Fruit fly (Drosophila melanogaster) whole organism, embryonic: ENCODE measurements around the gene loaf.

Source experiments
- Ada2b ChIP-seq: fragments of 200-800 bp; sonication (Bioruptor generic); IDR thresholded peaks from 2 replicates; pipeline ENCODE4 v1.3.6; 2022; ENCODE audit warnings: missing biosample characterization, missing genetic modification characterization
- Aef1 ChIP-seq: fragments of 200-800 bp; sonication (Bioruptor generic); IDR thresholded peaks from 3 replicates; pipeline ENCODE4 v1.3.6; 2022; ENCODE audit warnings: missing biosample characterization, missing genetic modification characterization
- Atf-2 ChIP-seq: fragments of 200-800 bp; sonication (Bioruptor generic); optimal IDR thresholded peaks from 2 replicates; lab custom pipeline; 2016; ENCODE audit warnings: missing biosample characterization, missing genetic modification characterization
- Awh ChIP-seq: fragments of 200-800 bp; sonication (Bioruptor generic); IDR thresholded peaks from 2 replicates; pipeline ENCODE4, ENCODE4 v1.3.6; 2022; ENCODE audit warnings: missing biosample characterization, missing genetic modification characterization
- CG10543 ChIP-seq: fragments of 200-800 bp; sonication (Bioruptor generic); optimal IDR thresholded peaks from 3 replicates; lab custom pipeline; 2017; ENCODE audit warnings: missing biosample characterization, mild to moderate bottlenecking, missing genetic modification characterization, moderate library complexity
- CG11247 ChIP-seq: fragments of 200-800 bp; sonication (Bioruptor generic); IDR thresholded peaks from 2 replicates; pipeline ENCODE4 v1.3.6; 2022; ENCODE audit warnings: missing biosample characterization, missing genetic modification characterization
- CG12155 ChIP-seq: fragments of 200-800 bp; sonication (Bioruptor generic); optimal IDR thresholded peaks from 3 replicates; lab custom pipeline; 2016; ENCODE audit warnings: missing biosample characterization, missing genetic modification characterization
- CG12769 ChIP-seq: fragments of 200-800 bp; sonication (Bioruptor generic); optimal IDR thresholded peaks from 2 replicates; lab custom pipeline; 2019; ENCODE audit warnings: missing biosample characterization, mild to moderate bottlenecking, missing genetic modification characterization, moderate library complexity
- CG13287 ChIP-seq: fragments of 200-800 bp; sonication (Bioruptor generic); IDR thresholded peaks from 2 replicates; pipeline ENCODE4 v1.3.6; 2022; ENCODE audit warnings: missing biosample characterization, missing genetic modification characterization; ENCODE audit not compliant: partially characterized antibody
- CG1529 ChIP-seq: fragments of 200-800 bp; sonication (Bioruptor generic); optimal IDR thresholded peaks from 3 replicates; lab custom pipeline; 2018; ENCODE audit warnings: missing biosample characterization, missing genetic modification characterization
- CG15696 ChIP-seq: fragments of 200-800 bp; sonication (Bioruptor generic); optimal IDR thresholded peaks from 2 replicates; lab custom pipeline; 2019; ENCODE audit warnings: missing biosample characterization, mild to moderate bottlenecking, missing genetic modification characterization, moderate library complexity
- CG17802 ChIP-seq: fragments of 200-800 bp; sonication (Bioruptor generic); optimal IDR thresholded peaks from 2 replicates; lab custom pipeline; 2018; ENCODE audit warnings: missing biosample characterization, mild to moderate bottlenecking, missing genetic modification characterization, moderate library complexity
- CG18011 ChIP-seq: fragments of 200-800 bp; sonication (Bioruptor generic); optimal IDR thresholded peaks from 2 replicates; lab custom pipeline; 2017; ENCODE audit warnings: missing biosample characterization, missing genetic modification characterization, mild to moderate bottlenecking, moderate library complexity, missing genotype
- CG18619 ChIP-seq: fragments of 200-800 bp; sonication (Bioruptor generic); optimal IDR thresholded peaks from 3 replicates; lab custom pipeline; 2017; ENCODE audit warnings: missing biosample characterization, mild to moderate bottlenecking, missing genetic modification characterization
- CG30431 ChIP-seq: fragments of 200-800 bp; sonication (Bioruptor generic); optimal IDR thresholded peaks from 2 replicates; lab custom pipeline; 2017; ENCODE audit warnings: missing biosample characterization, missing genetic modification characterization
- CG3065 ChIP-seq: fragments of 200-800 bp; sonication (Bioruptor generic); optimal IDR thresholded peaks from 2 replicates; lab custom pipeline; 2016; ENCODE audit warnings: missing biosample characterization, missing genetic modification characterization
- CG3163 ChIP-seq: fragments of 200-800 bp; sonication (Bioruptor generic); optimal IDR thresholded peaks from 3 replicates; lab custom pipeline; 2016; ENCODE audit warnings: missing biosample characterization, missing genetic modification characterization
- CG34224 ChIP-seq: fragments of 200-800 bp; sonication (Bioruptor generic); IDR thresholded peaks from 3 replicates; pipeline ENCODE4 v1.3.6; 2022; ENCODE audit warnings: missing biosample characterization, missing genetic modification characterization; ENCODE audit not compliant: partially characterized antibody
- CG6254 ChIP-seq: fragments of 200-800 bp; sonication (Bioruptor generic); optimal IDR thresholded peaks from 3 replicates; lab custom pipeline; 2017; ENCODE audit warnings: mild to moderate bottlenecking, missing biosample characterization, missing genetic modification reagents, missing genetic modification characterization
- CG6765 ChIP-seq: fragments of 200-800 bp; sonication (Bioruptor generic); optimal IDR thresholded peaks from 3 replicates; lab custom pipeline; 2017; ENCODE audit warnings: missing biosample characterization, mild to moderate bottlenecking, missing genetic modification characterization
- CG7839 ChIP-seq: fragments of 200-800 bp; sonication (Bioruptor generic); optimal IDR thresholded peaks from 3 replicates; lab custom pipeline; 2018; ENCODE audit warnings: missing biosample characterization, mild to moderate bottlenecking, missing genetic modification characterization, moderate library complexity
- CG8359 ChIP-seq: fragments of 200-800 bp; sonication (Bioruptor generic); optimal IDR thresholded peaks from 2 replicates; lab custom pipeline; 2017; ENCODE audit warnings: missing biosample characterization, mild to moderate bottlenecking, missing genetic modification characterization, borderline replicate concordance
- D19A ChIP-seq: fragments of 200-800 bp; optimal IDR thresholded peaks from 3 replicates; lab custom pipeline; 2019; ENCODE audit warnings: missing biosample characterization, mild to moderate bottlenecking, missing genetic modification characterization, moderate library complexity
- Drgx ChIP-seq: fragments of 200-800 bp; sonication (Bioruptor generic); IDR thresholded peaks from 2 replicates; pipeline ENCODE4 v1.3.6; 2022; ENCODE audit warnings: missing biosample characterization, missing genetic modification characterization
- Fer3 ChIP-seq: fragments of 200-800 bp; sonication (Bioruptor generic); optimal IDR thresholded peaks from 2 replicates; lab custom pipeline; 2018; ENCODE audit warnings: missing biosample characterization, mild to moderate bottlenecking, missing genetic modification characterization, moderate library complexity
- Hr51 ChIP-seq, 2 experiments: fragments of 200-800 bp; sonication (Bioruptor generic); optimal IDR thresholded peaks; 2 replicates in 1 of 2; 3 replicates in 1 of 2; lab custom pipeline; 2016 to 2018; ENCODE audit warnings: missing biosample characterization in 2 of 2, missing genetic modification characterization in 2 of 2, mild to moderate bottlenecking in 1 of 2, moderate library complexity in 1 of 2
- NfI ChIP-seq: fragments of 200-800 bp; sonication (Bioruptor generic); optimal IDR thresholded peaks from 3 replicates; lab custom pipeline; 2018; ENCODE audit warnings: missing biosample characterization, mild to moderate bottlenecking, missing genetic modification characterization, moderate library complexity
- Side ChIP-seq: fragments of 200-800 bp; sonication (Bioruptor generic); optimal IDR thresholded peaks from 2 replicates; lab custom pipeline; 2016; ENCODE audit warnings: missing biosample characterization, missing genetic modification characterization
- Sin3A ChIP-seq: fragments of >200 bp; optimal IDR thresholded peaks from 2 replicates; lab custom pipeline; 2018
- Spps ChIP-seq: fragments of 200-800 bp; sonication (Bioruptor generic); optimal IDR thresholded peaks from 2 replicates; lab custom pipeline; 2018; ENCODE audit warnings: missing biosample characterization, mild to moderate bottlenecking, missing genetic modification characterization
- Stat92E ChIP-seq, 3 experiments: fragments of >200 bp in 2 of 3; fragments of 200-800 bp in 1 of 3; sonication (Bioruptor generic) in 1 of 3; optimal IDR thresholded peaks; 2 replicates each; lab custom pipeline; 2017 to 2019; ENCODE audit warnings: missing biosample characterization in 3 of 3, missing genetic modification characterization in 3 of 3, mild to moderate bottlenecking in 1 of 3, moderate library complexity in 1 of 3
- Vsx1 ChIP-seq: fragments of 200-800 bp; sonication (Bioruptor generic); optimal IDR thresholded peaks from 2 replicates; lab custom pipeline; 2017; ENCODE audit warnings: missing biosample characterization, mild to moderate bottlenecking, missing genetic modification characterization, missing genetic modification reagents
- ac ChIP-seq: fragments of 200-800 bp; sonication (Bioruptor generic); optimal IDR thresholded peaks from 3 replicates; lab custom pipeline; 2017; ENCODE audit warnings: missing biosample characterization, mild to moderate bottlenecking, missing genetic modification characterization
- ase ChIP-seq: fragments of 200-800 bp; sonication (Bioruptor generic); IDR thresholded peaks from 3 replicates; pipeline ENCODE4 v1.3.6; 2022; ENCODE audit warnings: missing biosample characterization, missing genetic modification characterization
- bbx ChIP-seq: fragments of 200-800 bp; sonication (Bioruptor generic); IDR thresholded peaks from 2 replicates; pipeline ENCODE4 v1.3.6; 2022; ENCODE audit warnings: missing biosample characterization, missing genetic modification characterization; ENCODE audit not compliant: partially characterized antibody
- bowl ChIP-seq: fragments of 200-800 bp; sonication (Bioruptor generic); IDR thresholded peaks from 2 replicates; pipeline ENCODE4 v1.3.6; 2022; ENCODE audit warnings: missing biosample characterization, missing genetic modification characterization
- chinmo ChIP-seq: fragments of 200-800 bp; sonication (Bioruptor generic); IDR thresholded peaks from 4 replicates; pipeline ENCODE4 v1.3.6; 2022; ENCODE audit warnings: missing biosample characterization, missing genetic modification characterization; ENCODE audit not compliant: partially characterized antibody
- chm ChIP-seq: fragments of 200-800 bp; sonication (Bioruptor generic); IDR thresholded peaks from 2 replicates; pipeline ENCODE4 v1.3.6; 2022; ENCODE audit warnings: missing biosample characterization, missing genetic modification characterization
- ci ChIP-seq: fragments of 200-800 bp; sonication (Bioruptor generic); IDR thresholded peaks from 3 replicates; pipeline ENCODE4 v1.3.6; 2022; ENCODE audit warnings: missing biosample characterization, missing genetic modification characterization
- crp ChIP-seq, 2 experiments: fragments of 200-800 bp; sonication (Bioruptor generic); optimal IDR thresholded peaks; 2 replicates in 1 of 2; 3 replicates in 1 of 2; lab custom pipeline; 2017; ENCODE audit warnings: missing biosample characterization in 2 of 2, missing genetic modification characterization in 2 of 2, mild to moderate bottlenecking in 1 of 2, moderate library complexity in 1 of 2
- gsb ChIP-seq: fragments of 200-800 bp; sonication (Bioruptor generic); IDR thresholded peaks from 2 replicates; pipeline ENCODE4 v1.3.6; 2022; ENCODE audit warnings: missing biosample characterization, missing genetic modification characterization
- jumu ChIP-seq: fragments of 200-800 bp; sonication (Bioruptor generic); optimal IDR thresholded peaks from 3 replicates; lab custom pipeline; 2016; ENCODE audit warnings: missing biosample characterization, missing genetic modification characterization
- nom ChIP-seq: fragments of 200-800 bp; sonication (Bioruptor generic); optimal IDR thresholded peaks from 2 replicates; lab custom pipeline; 2017; ENCODE audit warnings: missing biosample characterization, missing genetic modification characterization, mild to moderate bottlenecking, moderate library complexity, missing genetic modification reagents
- run ChIP-seq: fragments of 200-800 bp; sonication (Bioruptor generic); optimal IDR thresholded peaks from 3 replicates; lab custom pipeline; 2018; ENCODE audit warnings: missing biosample characterization, mild to moderate bottlenecking, missing genetic modification characterization
- salm ChIP-seq: fragments of 200-800 bp; sonication (Bioruptor generic); optimal IDR thresholded peaks from 2 replicates; lab custom pipeline; 2018; ENCODE audit warnings: missing biosample characterization, mild to moderate bottlenecking, missing genetic modification characterization
- sim ChIP-seq: fragments of 200-800 bp; sonication (Bioruptor generic); IDR thresholded peaks from 2 replicates; pipeline ENCODE4 v1.3.6; 2022; ENCODE audit warnings: missing biosample characterization, missing genetic modification characterization
- stc ChIP-seq: fragments of 200-800 bp; sonication (Bioruptor generic); IDR thresholded peaks from 2 replicates; pipeline ENCODE4 v1.3.6; 2022; ENCODE audit warnings: missing biosample characterization, missing genetic modification characterization
- usp ChIP-seq: fragments of >200 bp; optimal IDR thresholded peaks from 2 replicates; lab custom pipeline; 2017; ENCODE audit warnings: missing biosample characterization, missing genetic modification characterization
- vvl ChIP-seq: fragments of 200-800 bp; sonication (Bioruptor generic); IDR thresholded peaks from 2 replicates; pipeline ENCODE4 v1.3.6; 2022; ENCODE audit warnings: missing biosample characterization, missing genetic modification characterization
- z ChIP-seq: fragments of 200-800 bp; sonication (Bioruptor generic); IDR thresholded peaks from 3 replicates; pipeline ENCODE4 v1.3.6; 2022; ENCODE audit warnings: missing biosample characterization, missing genetic modification characterization
- zen ChIP-seq: fragments of 200-800 bp; sonication (Bioruptor generic); optimal IDR thresholded peaks from 3 replicates; lab custom pipeline; 2018; ENCODE audit warnings: missing biosample characterization, mild to moderate bottlenecking, missing genetic modification characterization, moderate library complexity

Gene loaf

dm6 chr3L:11711789-11712188 is 54.2 kb downstream of the loaf start (continued):
- TF ChIP-seq CG30431 (GFP tag; lab: Kevin White, UChicago), result no peak
- TF ChIP-seq CG18619 (GFP tag; lab: Kevin White, UChicago), result no peak
- no peak for TF ChIP-seq gsb
- peak; percentile 10 for TF ChIP-seq CG10543
- TF ChIP-seq bowl, result 0 out of 2 replicates have a peak, but pooled peaks have one; percentile 21
- no peak for TF ChIP-seq CG11247
- no peak for TF ChIP-seq CG7839
- TF ChIP-seq usp (GFP tag; lab: Kevin White, UChicago), result no peak
- TF ChIP-seq CG6254 (GFP tag; lab: Kevin White, UChicago), result no peak
- TF ChIP-seq z, result no peak
- no peak for TF ChIP-seq zen
- TF ChIP-seq sim, result no peak
- no peak for TF ChIP-seq CG15696
- TF ChIP-seq Drgx, result no peak
- no peak for TF ChIP-seq CG34224 (GFP tag; lab: Robert Waterston, UW)
- no peak for TF ChIP-seq chm (GFP tag; lab: Robert Waterston, UW)
- no peak for TF ChIP-seq Hr51 (GFP tag; optimal IDR thresholded peaks at IDR 0.05; lab: Kevin White, UChicago)
- TF ChIP-seq CG3163 (GFP tag; lab: Kevin White, UChicago), result no peak
- TF ChIP-seq CG18011 (GFP tag; lab: Kevin White, UChicago), result peak; percentile 81
- TF ChIP-seq CG1529 (GFP tag; lab: Kevin White, UChicago), result no peak
- TF ChIP-seq Aef1 (GFP tag; lab: Robert Waterston, UW), result no peak
- no peak for TF ChIP-seq CG13287
- no peak for TF ChIP-seq CG17802
- no peak for TF ChIP-seq NfI (GFP tag; lab: Kevin White, UChicago)
- TF ChIP-seq jumu, result no peak
- TF ChIP-seq Side (GFP tag; lab: Kevin White, UChicago), result no peak
- no peak for TF ChIP-seq Atf-2 (GFP tag; lab: Kevin White, UChicago)
- no peak for TF ChIP-seq ac (GFP tag; lab: Kevin White, UChicago)
- TF ChIP-seq CG12155 (GFP tag; lab: Kevin White, UChicago), result no peak
- no peak for TF ChIP-seq Awh (GFP tag; lab: Robert Waterston, UW)
- TF ChIP-seq nom (GFP tag; lab: Kevin White, UChicago), result no peak
- TF ChIP-seq CG6765 (GFP tag; lab: Kevin White, UChicago), result no peak
- TF ChIP-seq stc (GFP tag; lab: Robert Waterston, UW), result 0 out of 2 replicates have a peak, but pooled peaks have one; percentile 21
- no peak for TF ChIP-seq bbx (GFP tag; lab: Robert Waterston, UW)
- TF ChIP-seq vvl (GFP tag; lab: Robert Waterston, UW), result peak; percentile 50; the same call in 1 of the 2 replicates
- no peak for TF ChIP-seq salm
- no peak for TF ChIP-seq CG8359 (GFP tag; lab: Kevin White, UChicago)
- TF ChIP-seq chinmo (GFP tag; lab: Robert Waterston, UW), result peak; percentile 47; the same call in 1 of the 4 replicates
- TF ChIP-seq run (tag; lab: Kevin White, UChicago), result no peak
- TF ChIP-seq Vsx1 (GFP tag; lab: Kevin White, UChicago), result no peak
- no peak for TF ChIP-seq D19A (tag; lab: Kevin White, UChicago)
- TF ChIP-seq Fer3 (tag; lab: Kevin White, UChicago), result no peak
- TF ChIP-seq Sin3A, result no peak
- TF ChIP-seq ase (GFP tag; lab: Robert Waterston, UW), result no peak
- no peak for TF ChIP-seq Ada2b (GFP tag; lab: Robert Waterston, UW)
- TF ChIP-seq crp (GFP tag; optimal IDR thresholded peaks at IDR 0.05; lab: Kevin White, UChicago), result no peak
- peak; percentile 54; the same call in 1 of the 3 replicates for TF ChIP-seq ci (GFP tag; lab: Robert Waterston, UW)
- TF ChIP-seq Spps (tag; lab: Kevin White, UChicago), result no peak
- no peak for TF ChIP-seq Stat92E (GFP tag; optimal IDR thresholded peaks at IDR 0.05; lab: Kevin White, UChicago)
- TF ChIP-seq CG12769 (tag; lab: Kevin White, UChicago), result peak; percentile 57
- no peak for TF ChIP-seq CG3065 (GFP tag; lab: Kevin White, UChicago)
